Fruit fly (Drosophila melanogaster) whole organism, adult: Measurements from ENCODE around the gene Dbp21E2.

ENCODE experiments used
- CG11617 ChIP-seq: fragments of 200-800 bp; sonication (Bioruptor generic); optimal IDR thresholded peaks from 2 replicates; lab custom pipeline; 2017; ENCODE audit warnings: mild to moderate bottlenecking, missing biosample characterization, missing genetic modification reagents, missing genetic modification characterization
- CG12768 ChIP-seq: fragments of 200-800 bp; sonication (Bioruptor generic); optimal IDR thresholded peaks from 2 replicates; lab custom pipeline; 2017; ENCODE audit warnings: missing biosample characterization, missing genetic modification characterization, mild to moderate bottlenecking, moderate library complexity, missing genetic modification reagents
- CG14711 ChIP-seq: fragments of 200-800 bp; sonication (Bioruptor generic); optimal IDR thresholded peaks from 2 replicates; lab custom pipeline; 2018; ENCODE audit warnings: missing biosample characterization, mild to moderate bottlenecking, missing genetic modification characterization, moderate library complexity
- CG1620 ChIP-seq: fragments of 200-800 bp; sonication (Bioruptor generic); optimal IDR thresholded peaks from 2 replicates; lab custom pipeline; 2016; ENCODE audit warnings: missing biosample characterization, missing genetic modification characterization
- CG33017 ChIP-seq: fragments of 200-800 bp; sonication (Bioruptor generic); optimal IDR thresholded peaks from 2 replicates; lab custom pipeline; 2018; ENCODE audit warnings: missing biosample characterization, mild to moderate bottlenecking, missing genetic modification characterization, moderate library complexity
- CG5204 ChIP-seq: fragments of 200-800 bp; sonication (Bioruptor generic); optimal IDR thresholded peaks from 2 replicates; lab custom pipeline; 2016; ENCODE audit warnings: missing biosample characterization, missing genetic modification characterization
- CG7045 ChIP-seq: fragments of 200-800 bp; sonication (Bioruptor generic); optimal IDR thresholded peaks from 2 replicates; lab custom pipeline; 2017; ENCODE audit warnings: missing biosample characterization, mild to moderate bottlenecking, missing genetic modification characterization
- CG7101 ChIP-seq: fragments of 200-800 bp; sonication (Bioruptor generic); optimal IDR thresholded peaks from 2 replicates; lab custom pipeline; 2018; ENCODE audit warnings: missing biosample characterization, mild to moderate bottlenecking, missing genetic modification characterization, moderate library complexity
- Clk ChIP-seq: fragments of 200-800 bp; sonication (Bioruptor generic); optimal IDR thresholded peaks from 2 replicates; lab custom pipeline; 2017; ENCODE audit warnings: missing biosample characterization, missing genetic modification characterization
- Crg-1 ChIP-seq: fragments of 200-800 bp; sonication (Bioruptor generic); optimal IDR thresholded peaks from 2 replicates; lab custom pipeline; 2016; ENCODE audit warnings: missing biosample characterization, missing genetic modification characterization
- Hr96 ChIP-seq: fragments of 200-800 bp; sonication (Bioruptor generic); optimal IDR thresholded peaks from 2 replicates; lab custom pipeline; 2016; ENCODE audit warnings: missing biosample characterization, missing genetic modification characterization
- Mnt ChIP-seq: fragments of 200-800 bp; sonication (Bioruptor generic); optimal IDR thresholded peaks from 2 replicates; lab custom pipeline; 2016; ENCODE audit warnings: missing biosample characterization, mild to moderate bottlenecking, missing genetic modification characterization
- bab1 ChIP-seq: fragments of 200-800 bp; sonication (Bioruptor generic); optimal IDR thresholded peaks from 3 replicates; lab custom pipeline; 2019; ENCODE audit warnings: missing biosample characterization, mild to moderate bottlenecking, missing genetic modification characterization, moderate library complexity
- cic ChIP-seq: fragments of 200-800 bp; sonication (Bioruptor generic); optimal IDR thresholded peaks from 2 replicates; lab custom pipeline; 2017; ENCODE audit warnings: missing biosample characterization, mild to moderate bottlenecking, missing genetic modification characterization, moderate library complexity
- cnc ChIP-seq, 2 experiments: fragments of >200 bp; optimal IDR thresholded peaks; 2 replicates each; lab custom pipeline; 2017
- kay ChIP-seq: fragments of 200-800 bp; sonication (Bioruptor generic); peaks from one replicate; lab custom pipeline; 2016; ENCODE audit warnings: missing biosample characterization, missing genetic modification characterization, borderline replicate concordance
- ovo ChIP-seq: fragments of 200-800 bp; sonication (Bioruptor generic); optimal IDR thresholded peaks from 2 replicates; lab custom pipeline; 2016; ENCODE audit warnings: missing biosample characterization, missing genetic modification characterization
- pad ChIP-seq: fragments of 200-800 bp; sonication (Bioruptor generic); optimal IDR thresholded peaks from 3 replicates; lab custom pipeline; 2017; ENCODE audit warnings: missing biosample characterization, missing genetic modification characterization, mild to moderate bottlenecking, moderate library complexity, missing genetic modification reagents
- tj ChIP-seq: fragments of 200-800 bp; sonication (Bioruptor generic); optimal IDR thresholded peaks from 3 replicates; lab custom pipeline; 2017; ENCODE audit warnings: missing biosample characterization, mild to moderate bottlenecking, missing genetic modification characterization, moderate library complexity
- toe ChIP-seq: fragments of 200-800 bp; sonication (Bioruptor generic); optimal IDR thresholded peaks from 2 replicates; lab custom pipeline; 2016; ENCODE audit warnings: missing biosample characterization, missing genetic modification characterization

The Dbp21E2 gene

DNA sequence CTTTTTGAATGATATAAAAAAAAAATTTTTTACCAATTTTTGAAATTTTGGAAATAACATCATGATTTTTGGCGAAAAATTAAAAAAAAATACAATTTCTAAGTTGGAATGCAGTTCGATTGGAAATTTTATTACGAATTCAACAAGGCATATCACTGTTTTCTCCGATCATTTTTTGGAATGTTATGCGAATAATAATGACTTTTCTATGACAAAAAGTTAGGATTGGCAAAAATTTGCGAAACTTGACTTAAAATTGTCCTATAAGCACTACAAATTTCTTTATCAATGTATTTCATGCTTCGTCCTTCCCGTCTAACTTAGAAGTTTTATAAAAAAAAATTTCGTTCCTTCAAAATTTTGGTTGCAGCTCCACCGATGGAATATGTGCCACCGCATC lies 27.3 kb upstream of the Dbp21E2 start, which contains the start of gene CG3544:
TSS of gene CG3544 (plus strand) at position 301 of the 400 bp plus-strand sequence.
- no peak for TF ChIP-seq bab1 (GFP tag; lab: Kevin White, UChicago)
- TF ChIP-seq CG11617 (GFP tag; lab: Kevin White, UChicago) = no peak
- no peak for TF ChIP-seq CG33017 (tag; lab: Kevin White, UChicago)
- TF ChIP-seq CG1620 (GFP tag; lab: Kevin White, UChicago) = no peak
- TF ChIP-seq Crg-1 (GFP tag; lab: Kevin White, UChicago) = no peak
- no peak for TF ChIP-seq cnc (optimal IDR thresholded peaks at IDR 0.05; lab: Kevin White, UChicago)
- TF ChIP-seq cic (GFP tag; lab: Kevin White, UChicago) = no peak

DNA sequence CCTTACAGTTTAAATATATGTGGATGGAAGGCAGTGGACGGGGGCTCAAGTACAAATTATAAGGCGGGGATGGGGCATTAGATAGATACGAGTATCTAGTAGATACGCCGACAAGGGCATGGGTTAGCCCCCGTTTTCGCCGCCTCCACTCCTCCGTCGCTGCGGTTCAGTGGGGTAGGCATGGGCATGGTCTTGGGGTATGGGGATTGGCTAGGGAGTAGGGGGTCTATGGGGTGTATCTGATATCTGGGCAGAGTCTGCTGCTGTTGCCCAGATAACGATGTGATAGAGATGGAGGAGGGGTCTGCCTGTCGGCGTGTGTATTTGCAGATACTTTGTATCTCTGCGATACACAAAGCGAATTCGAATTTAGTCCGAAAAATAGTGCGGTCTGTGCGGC lies 21.4 kb upstream of the Dbp21E2 start:
- peak; percentile 42 for TF ChIP-seq pad (GFP tag; lab: Kevin White, UChicago)
- no peak for TF ChIP-seq toe (GFP tag; lab: Kevin White, UChicago)
- no peak for TF ChIP-seq CG11617 (GFP tag; lab: Kevin White, UChicago)
- no peak for TF ChIP-seq CG14711 (tag; lab: Kevin White, UChicago)
- TF ChIP-seq ovo (GFP tag; lab: Kevin White, UChicago) = no peak
- TF ChIP-seq Crg-1 (GFP tag; lab: Kevin White, UChicago) = no peak
- no peak for TF ChIP-seq CG7045 (GFP tag; lab: Kevin White, UChicago)
- TF ChIP-seq kay = no peak
- TF ChIP-seq CG12768 (GFP tag; lab: Kevin White, UChicago) = peak; percentile 38
- TF ChIP-seq Hr96 (GFP tag; lab: Kevin White, UChicago) = no peak

DNA sequence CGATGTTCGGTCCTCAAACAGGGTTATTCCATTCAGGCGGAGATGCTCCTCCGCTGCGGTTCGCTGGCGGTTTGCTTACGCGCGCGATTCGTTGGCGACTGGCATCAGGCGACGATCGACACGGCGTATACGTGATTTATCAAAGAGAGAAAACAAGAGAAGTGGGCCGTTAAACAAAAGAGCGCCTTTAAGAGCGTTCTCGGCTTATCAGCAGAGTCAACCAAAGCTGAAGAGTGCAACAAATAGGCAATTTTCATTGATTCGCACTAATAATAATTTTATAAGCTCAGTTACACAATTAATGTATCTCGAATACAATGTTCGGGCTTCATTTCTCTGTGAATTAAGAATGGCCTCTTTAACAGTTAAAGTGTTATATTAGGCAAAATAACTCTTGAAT lies 20.7 kb upstream of the Dbp21E2 start, which contains the start of gene Pkg21D:
TSS of gene Pkg21D (minus strand) at position 101 of the 400 bp plus-strand sequence.
- no peak for TF ChIP-seq Mnt (GFP tag; lab: Kevin White, UChicago)
- TF ChIP-seq toe (GFP tag; lab: Kevin White, UChicago) = no peak
- no peak for TF ChIP-seq kay
- TF ChIP-seq Hr96 (GFP tag; lab: Kevin White, UChicago) = no peak
- TF ChIP-seq cnc (optimal IDR thresholded peaks at IDR 0.05; lab: Kevin White, UChicago) = no peak
- TF ChIP-seq cic (GFP tag; lab: Kevin White, UChicago) = no peak
- TF ChIP-seq CG5204 (GFP tag; lab: Kevin White, UChicago) = no peak
- no peak for TF ChIP-seq CG14711 (tag; lab: Kevin White, UChicago)
- TF ChIP-seq Clk = no peak
- TF ChIP-seq CG12768 (GFP tag; lab: Kevin White, UChicago) = no peak
- TF ChIP-seq CG1620 (GFP tag; lab: Kevin White, UChicago) = no peak
- TF ChIP-seq CG7101 (tag; lab: Kevin White, UChicago) = no peak
- no peak for TF ChIP-seq Crg-1 (GFP tag; lab: Kevin White, UChicago)
- TF ChIP-seq CG33017 (tag; lab: Kevin White, UChicago) = no peak
- TF ChIP-seq CG11617 (GFP tag; lab: Kevin White, UChicago) = no peak

DNA sequence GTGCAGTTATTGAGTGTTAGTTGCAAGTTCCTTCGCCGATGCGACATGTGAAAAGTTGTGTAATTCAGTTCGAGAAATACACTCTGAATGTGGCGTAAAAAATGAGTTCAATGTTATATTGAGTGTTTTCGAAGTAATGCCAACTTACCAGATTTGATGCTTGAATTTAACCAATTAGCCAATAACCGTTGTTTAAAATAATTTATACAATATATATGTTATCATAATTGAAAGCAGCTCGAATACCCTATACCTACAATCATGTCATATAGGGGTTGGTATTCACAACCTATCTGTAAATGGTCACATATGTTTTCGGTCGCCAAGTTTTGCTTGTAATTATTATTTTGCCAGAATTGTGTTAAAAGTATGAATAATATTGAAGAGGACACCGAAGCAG lies 1.1 kb upstream of the Dbp21E2 start, which contains the start of gene Nnf1b:
TSS of gene Nnf1b (plus strand) at position 301 of the 400 bp plus-strand sequence.
- TF ChIP-seq kay (no peak), CG7045 (GFP tag; lab: Kevin White, UChicago) (no peak), Hr96 (GFP tag; lab: Kevin White, UChicago) (no peak)

DNA sequence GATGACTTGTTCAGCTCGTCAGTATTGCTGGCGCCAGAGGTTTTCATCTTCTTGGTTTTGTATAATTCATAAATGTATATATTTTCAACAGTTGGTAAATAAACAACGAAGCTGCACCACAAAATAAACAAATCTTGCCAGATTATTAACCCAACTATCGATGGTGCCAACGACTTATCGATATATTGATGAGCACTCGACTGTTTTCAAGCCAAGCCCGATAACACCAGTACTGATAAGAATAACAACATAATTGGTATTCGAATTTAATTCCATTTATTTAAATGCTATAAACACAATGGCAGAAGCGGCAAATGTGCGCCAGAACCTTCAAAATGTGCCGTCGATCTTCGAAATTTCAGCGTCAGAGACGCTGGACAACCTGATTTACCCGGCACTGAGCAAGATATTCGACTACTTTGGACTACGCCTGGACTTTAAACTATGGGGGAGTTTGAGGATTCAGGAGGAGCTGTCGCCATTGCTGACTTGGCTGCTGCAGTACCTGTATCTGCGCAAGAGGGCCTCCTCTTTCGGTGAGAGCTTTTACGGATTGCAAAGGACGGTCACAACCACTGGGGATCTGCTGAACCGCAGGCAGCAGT lies 4.5 kb downstream of the Dbp21E2 start, which contains the start of the genes Saf6 and Pex12:
TSS of gene Saf6 (minus strand) at position 166 of the 605 bp plus-strand sequence.
TSS of gene Pex12 (plus strand) at position 209 of the 605 bp plus-strand sequence.
- TF ChIP-seq CG7045 (GFP tag; lab: Kevin White, UChicago) = no peak
- TF ChIP-seq CG33017 (tag; lab: Kevin White, UChicago) = no peak
- TF ChIP-seq bab1 (GFP tag; lab: Kevin White, UChicago) = peak; percentile 37
- no peak for TF ChIP-seq cic (GFP tag; lab: Kevin White, UChicago)
- no peak for TF ChIP-seq CG11617 (GFP tag; lab: Kevin White, UChicago)
- TF ChIP-seq Mnt (GFP tag; lab: Kevin White, UChicago) = peak; percentile 24
- no peak for TF ChIP-seq cnc (optimal IDR thresholded peaks at IDR 0.05; lab: Kevin White, UChicago)
- TF ChIP-seq Hr96 (GFP tag; lab: Kevin White, UChicago) = peak; percentile 12
- TF ChIP-seq CG1620 (GFP tag; lab: Kevin White, UChicago) = no peak
- no peak for TF ChIP-seq CG14711 (tag; lab: Kevin White, UChicago)
- peak; percentile 11 for TF ChIP-seq CG7101 (tag; lab: Kevin White, UChicago)
- no peak for TF ChIP-seq Crg-1 (GFP tag; lab: Kevin White, UChicago)
- TF ChIP-seq CG12768 (GFP tag; lab: Kevin White, UChicago) = peak; percentile 25
- no peak for TF ChIP-seq ovo (GFP tag; lab: Kevin White, UChicago)
- no peak for TF ChIP-seq kay
- peak; percentile 16 for TF ChIP-seq tj (GFP tag; lab: Kevin White, UChicago)
- TF ChIP-seq toe (GFP tag; lab: Kevin White, UChicago) = no peak
- TF ChIP-seq CG5204 (GFP tag; lab: Kevin White, UChicago) = no peak
- no peak for TF ChIP-seq pad (GFP tag; lab: Kevin White, UChicago)
- no peak for TF ChIP-seq Clk

DNA sequence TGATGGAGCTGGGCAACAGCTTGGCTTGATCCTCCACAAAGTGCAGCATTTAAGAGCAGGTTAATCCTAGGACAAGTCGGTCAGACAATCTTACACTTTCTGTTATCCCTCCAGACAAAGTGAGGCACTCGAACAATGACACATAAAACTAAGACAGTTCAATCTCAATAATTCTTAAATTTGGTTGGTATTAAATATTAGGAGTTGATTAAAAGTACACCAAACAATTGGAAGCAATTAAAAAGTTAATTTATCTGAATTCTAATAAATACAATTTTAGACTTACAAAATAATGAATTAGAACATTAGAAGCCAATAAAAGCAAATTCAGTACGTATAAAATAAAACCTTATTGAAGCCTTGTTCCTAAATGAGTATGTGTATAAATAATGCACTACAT lies 6.5 kb downstream of the Dbp21E2 start, which contains the start of gene CG15880:
TSS of gene CG15880 (minus strand) at position 101 of the 400 bp plus-strand sequence.
- TF ChIP-seq Crg-1 (GFP tag; lab: Kevin White, UChicago) (no peak), toe (GFP tag; lab: Kevin White, UChicago) (no peak), ovo (GFP tag; lab: Kevin White, UChicago) (no peak), bab1 (GFP tag; lab: Kevin White, UChicago) (no peak), pad (GFP tag; lab: Kevin White, UChicago) (no peak), CG1620 (GFP tag; lab: Kevin White, UChicago) (no peak), Clk (no peak), tj (GFP tag; lab: Kevin White, UChicago) (no peak), CG5204 (GFP tag; lab: Kevin White, UChicago) (no peak), Hr96 (GFP tag; lab: Kevin White, UChicago) (no peak), cic (GFP tag; lab: Kevin White, UChicago) (no peak), CG14711 (tag; lab: Kevin White, UChicago) (no peak)
